Fruit fly (Drosophila melanogaster): Measurements from ENCODE around the gene CG9289.

DNA sequence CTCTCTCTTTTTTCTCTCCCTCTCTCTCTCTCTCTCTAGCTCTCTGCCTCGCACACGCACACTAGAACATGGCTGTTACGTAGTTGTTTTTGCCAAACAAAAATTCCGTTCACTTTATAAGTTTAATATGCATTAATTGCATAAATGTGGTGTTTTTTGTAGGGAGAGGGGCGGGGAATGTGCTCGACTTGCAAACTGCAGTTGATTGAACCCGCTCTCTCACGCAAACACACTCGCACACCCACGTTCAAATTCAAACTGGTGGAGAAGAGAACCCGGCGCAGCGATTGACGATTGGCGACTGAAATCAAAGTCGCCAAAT, 24.9 kb upstream of the CG9289 start:
- TF ChIP-seq CG33017 (tag; optimal IDR thresholded peaks at IDR 0.05) (no peak), kay (GFP tag; ENCODE audit: borderline replicate concordance) (no peak)

All from whole organism, adult.